Fruit fly (Drosophila melanogaster) whole organism: ENCODE results near the gene CG42571.

Experiments
- CG8478 ChIP-seq: fragments of >200 bp; optimal IDR thresholded peaks from 2 replicates; lab custom pipeline; 2018; ENCODE audit warnings: inconsistent platforms
- Dll ChIP-seq: fragments of >200 bp; optimal IDR thresholded peaks from 2 replicates; lab custom pipeline; 2017
- EcR ChIP-seq, 2 experiments: fragments of >200 bp; optimal IDR thresholded peaks; 2 replicates each; lab custom pipeline; 2017; ENCODE audit warnings: missing biosample characterization in 2 of 2, missing genetic modification characterization in 2 of 2, missing genetic modification reagents in 2 of 2
- psq ChIP-seq: fragments of >200 bp; optimal IDR thresholded peaks from 2 replicates; lab custom pipeline; 2017
- usp ChIP-seq: fragments of >200 bp; optimal IDR thresholded peaks from 2 replicates; lab custom pipeline; 2017; ENCODE audit warnings: missing biosample characterization, missing genetic modification characterization, mixed read lengths

DNA sequence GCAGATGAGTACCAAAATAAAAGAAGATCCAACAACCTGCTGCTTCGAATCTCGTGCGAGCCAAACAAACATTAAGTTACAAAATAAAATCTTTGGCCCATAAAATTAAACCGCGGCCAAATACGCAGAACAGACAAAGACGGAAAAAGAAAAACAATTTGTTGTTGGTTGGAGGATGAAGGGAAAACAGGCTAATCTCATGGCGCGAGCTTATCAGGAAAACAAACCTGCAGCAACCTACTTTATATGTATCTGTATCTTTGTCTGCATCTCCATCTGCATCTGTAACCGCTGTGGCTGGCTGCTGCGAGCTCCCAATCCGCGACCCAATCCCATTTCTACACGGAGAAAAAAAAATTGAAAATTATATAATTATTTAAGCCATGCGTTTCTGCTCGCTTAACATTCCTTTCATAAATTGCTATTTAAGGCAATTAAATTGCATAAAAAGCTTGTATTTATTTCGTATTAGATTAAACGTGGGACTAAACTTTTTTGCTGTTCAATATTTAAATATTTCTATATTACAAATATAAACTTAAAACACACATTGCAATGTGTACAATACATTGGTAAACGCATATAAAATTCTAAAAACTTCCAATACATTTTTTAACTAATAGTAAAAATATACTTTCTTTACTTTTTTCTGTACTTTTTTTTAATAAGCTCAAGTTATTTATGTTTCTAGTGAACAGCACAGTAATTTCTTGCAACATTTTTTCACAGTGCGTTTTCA is 23.3 kb upstream of the CG42571 start:
- no peak for TF ChIP-seq usp (GFP tag; lab: Kevin White, UChicago)
- no peak for TF ChIP-seq psq (lab: Kevin White, UChicago)
- TF ChIP-seq Dll (lab: Kevin White, UChicago) = no peak
- no peak for TF ChIP-seq EcR (GFP tag; optimal IDR thresholded peaks at IDR 0.05; lab: Kevin White, UChicago)
- no peak for TF ChIP-seq CG8478 (lab: Kevin White, UChicago)
